Worm (Caenorhabditis elegans) whole organism, L2 larva: ENCODE results near the gene srw-42.

Experiments used
- ZK546.5 ChIP-seq: sonication (generic microtip); optimal IDR thresholded peaks from 2 replicates; lab custom pipeline; 2017; ENCODE audit warnings: missing biosample characterization, missing genetic modification characterization
- aly-2 ChIP-seq: fragments of 150-350 bp; optimal IDR thresholded peaks from 2 replicates; lab custom pipeline; 2014; ENCODE audit warnings: missing biosample characterization, missing genetic modification characterization
- crh-2 ChIP-seq: sonication (generic microtip); optimal IDR thresholded peaks from 2 replicates; lab custom pipeline; 2017; ENCODE audit warnings: missing biosample characterization, missing genetic modification characterization
- elt-1 ChIP-seq: fragments of 150-350 bp; optimal IDR thresholded peaks from 2 replicates; lab custom pipeline; 2014; ENCODE audit warnings: missing biosample characterization, missing genetic modification characterization
- lin-13 ChIP-seq: fragments of 150-350 bp; optimal IDR thresholded peaks from 2 replicates; lab custom pipeline; 2014; ENCODE audit warnings: missing biosample characterization, missing genetic modification reagents, missing genetic modification characterization
- nhr-237 ChIP-seq: fragments of 150-350 bp; optimal IDR thresholded peaks from 2 replicates; lab custom pipeline; 2014; ENCODE audit warnings: missing biosample characterization, missing genetic modification characterization
- skn-1 ChIP-seq: sonication (generic microtip); optimal IDR thresholded peaks from 2 replicates; lab custom pipeline; 2017; ENCODE audit warnings: missing biosample characterization, missing genetic modification characterization
- snpc-4 ChIP-seq: fragments of 150-350 bp; optimal IDR thresholded peaks from 2 replicates; lab custom pipeline; 2014; ENCODE audit warnings: missing biosample characterization, missing genetic modification characterization
- unc-39 ChIP-seq: fragments of 150-350 bp; optimal IDR thresholded peaks from 2 replicates; lab custom pipeline; 2014; ENCODE audit warnings: missing biosample characterization, missing genetic modification characterization
- unc-62 ChIP-seq: fragments of 150-350 bp; optimal IDR thresholded peaks from 2 replicates; lab custom pipeline; 2014; ENCODE audit warnings: missing biosample characterization, missing genetic modification reagents, missing genetic modification characterization

DNA sequence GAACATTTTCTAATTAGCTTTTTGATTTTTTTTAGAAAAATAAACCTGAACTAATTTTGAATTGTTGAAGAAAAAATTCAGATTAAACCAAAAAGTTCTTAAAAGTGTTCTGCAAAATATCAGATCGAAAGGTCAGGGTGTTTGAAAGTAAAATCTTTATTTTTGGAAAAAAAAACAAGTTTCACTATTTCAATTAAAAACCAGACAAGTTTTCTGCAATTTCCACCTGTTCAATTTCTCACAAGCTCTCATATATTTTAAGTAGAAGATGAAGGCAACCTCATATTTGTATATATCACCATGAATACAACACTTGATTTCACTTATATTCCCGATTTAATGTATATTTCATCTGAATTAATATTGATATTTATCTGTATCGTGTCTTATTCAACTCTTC lies 6.4 kb downstream of the srw-42 start, which contains the start of gene srz-102:
- no peak for TF ChIP-seq lin-13 (GFP tag; lab: Kevin White, UChicago)
- TF ChIP-seq nhr-237 (tag; lab: Kevin White, UChicago), result no peak
- no peak for TF ChIP-seq unc-39
- no peak for TF ChIP-seq skn-1 (tag; lab: Kevin White, UChicago)
- no peak for TF ChIP-seq elt-1
- no peak for TF ChIP-seq ZK546.5 (tag; lab: Kevin White, UChicago)
- TF ChIP-seq aly-2 (tag; lab: Kevin White, UChicago), result no peak
- TF ChIP-seq crh-2 (tag; lab: Kevin White, UChicago), result no peak
- TF ChIP-seq snpc-4 (tag; lab: Kevin White, UChicago), result no peak
- no peak for TF ChIP-seq unc-62 (GFP tag; lab: Kevin White, UChicago)
